Worm (Caenorhabditis elegans) whole organism, L1 larva: ENCODE measurements around the gene skr-13.

Source experiments
- C16A3.4 ChIP-seq: fragments of 150-350 bp; optimal IDR thresholded peaks from 2 replicates; lab custom pipeline; 2014; ENCODE audit warnings: missing biosample characterization, missing genetic modification characterization
- C34B4.2 ChIP-seq: sonication (generic microtip); optimal IDR thresholded peaks from 2 replicates; lab custom pipeline; 2017; ENCODE audit warnings: mild to moderate bottlenecking, missing genetic modification characterization, missing compliant biosample characterization
- F16B12.6 ChIP-seq: fragments of 150-350 bp; optimal IDR thresholded peaks from 2 replicates; lab custom pipeline; 2014; ENCODE audit warnings: missing biosample characterization, missing genetic modification characterization
- Y116A8C.19 ChIP-seq: sonication (generic microtip); optimal IDR thresholded peaks from 2 replicates; lab custom pipeline; 2016; ENCODE audit warnings: missing compliant biosample characterization, missing genetic modification characterization, borderline replicate concordance
- aha-1 ChIP-seq: fragments of 150-350 bp; optimal IDR thresholded peaks from 2 replicates; lab custom pipeline; 2014; ENCODE audit warnings: missing biosample characterization, missing genetic modification characterization
- ama-1 ChIP-seq: fragments of 150-350 bp; optimal IDR thresholded peaks from 2 replicates; lab custom pipeline; 2014
- blmp-1 ChIP-seq: fragments of 150-350 bp; optimal IDR thresholded peaks from 2 replicates; lab custom pipeline; 2014; ENCODE audit warnings: missing biosample characterization, missing genetic modification characterization
- ceh-8 ChIP-seq: fragments of 200-800 bp; sonication (Bioruptor generic); optimal IDR thresholded peaks from 2 replicates; lab custom pipeline; 2018; ENCODE audit warnings: mild to moderate bottlenecking, missing genetic modification characterization, moderate library complexity, missing compliant biosample characterization
- ceh-82 ChIP-seq, 3 experiments: fragments of 150-350 bp in 1 of 3; sonication (generic microtip) in 2 of 3; optimal IDR thresholded peaks; 2 replicates each; lab custom pipeline; 2014 to 2017; ENCODE audit warnings: missing biosample characterization in 3 of 3, missing genetic modification characterization in 3 of 3
- dpl-1 ChIP-seq, 3 experiments: fragments of 150-350 bp in 2 of 3; sonication (generic microtip) in 1 of 3; optimal IDR thresholded peaks; 2 replicates each; lab custom pipeline; 2014 to 2017; ENCODE audit warnings: missing biosample characterization in 3 of 3, missing genetic modification characterization in 3 of 3, missing genetic modification reagents in 3 of 3
- dsc-1 ChIP-seq: sonication (generic microtip); optimal IDR thresholded peaks from 2 replicates; lab custom pipeline; 2016; ENCODE audit warnings: mild to moderate bottlenecking, missing genetic modification characterization, missing compliant biosample characterization
- efl-1 ChIP-seq, 4 experiments: fragments of 150-350 bp; optimal IDR thresholded peaks in 3 of 4; peaks in 1 of 4; 1 replicate in 1 of 4; 2 replicates in 3 of 4; lab custom pipeline; 2014; ENCODE audit warnings: missing biosample characterization in 2 of 4, missing genetic modification characterization in 2 of 4, missing genetic modification reagents in 2 of 4
- egl-13 ChIP-seq: sonication (generic microtip); optimal IDR thresholded peaks from 2 replicates; lab custom pipeline; 2016; ENCODE audit warnings: missing genotype, missing genetic modification reagents, missing genetic modification characterization, missing compliant biosample characterization
- egl-27 ChIP-seq, 2 experiments: fragments of 150-350 bp in 1 of 2; sonication (generic microtip); optimal IDR thresholded peaks; 3 replicates each; lab custom pipeline; 2017 to 2018; ENCODE audit warnings: missing biosample characterization in 2 of 2, missing genetic modification characterization in 2 of 2, missing genetic modification reagents in 2 of 2
- grh-1 ChIP-seq: fragments of 200-800 bp; sonication (Bioruptor generic); IDR thresholded peaks from 2 replicates; pipeline ENCODE4 v1.3.6; 2022; ENCODE audit warnings: missing genetic modification reagents, missing genetic modification characterization, missing compliant biosample characterization
- hlh-4 ChIP-seq: sonication (generic microtip); optimal IDR thresholded peaks from 2 replicates; lab custom pipeline; 2016; ENCODE audit warnings: mild to moderate bottlenecking, missing genetic modification characterization, missing compliant biosample characterization
- irx-1 ChIP-seq: sonication (generic microtip); optimal IDR thresholded peaks from 2 replicates; lab custom pipeline; 2016; ENCODE audit warnings: missing genetic modification characterization, missing compliant biosample characterization
- lin-14 ChIP-seq: fragments of 200-800 bp; sonication (Bioruptor generic); optimal IDR thresholded peaks from 2 replicates; lab custom pipeline; 2018; ENCODE audit warnings: mild to moderate bottlenecking, missing genetic modification characterization, moderate library complexity, missing compliant biosample characterization
- lin-15B ChIP-seq: fragments of 150-350 bp; sonication (generic microtip); optimal IDR thresholded peaks from 3 replicates; lab custom pipeline; 2014; ENCODE audit warnings: missing biosample characterization, missing genetic modification characterization
- lin-35 ChIP-seq, 2 experiments: fragments of 150-350 bp; optimal IDR thresholded peaks; 2 replicates each; lab custom pipeline; 2014; ENCODE audit warnings: missing biosample characterization in 2 of 2, missing genetic modification characterization in 2 of 2, missing genetic modification reagents in 2 of 2
- lin-39 ChIP-seq: fragments of 150-350 bp; optimal IDR thresholded peaks from 2 replicates; lab custom pipeline; 2014; ENCODE audit warnings: missing biosample characterization, missing genetic modification reagents, missing genetic modification characterization
- lsy-2 ChIP-seq, 2 experiments: fragments of 150-350 bp; optimal IDR thresholded peaks; 2 replicates each; lab custom pipeline; 2014; ENCODE audit warnings: missing biosample characterization in 2 of 2, missing genetic modification characterization in 2 of 2
- mab-9 ChIP-seq: fragments of 200-800 bp; sonication (Bioruptor generic); IDR thresholded peaks from 2 replicates; pipeline ENCODE4 v1.3.6; 2022; ENCODE audit warnings: missing genetic modification reagents, missing genetic modification characterization, missing compliant biosample characterization
- mdl-1 ChIP-seq, 2 experiments: fragments of 150-350 bp; optimal IDR thresholded peaks; 2 replicates each; lab custom pipeline; 2014 to 2017; ENCODE audit warnings: missing biosample characterization in 2 of 2, missing genetic modification characterization in 2 of 2, inconsistent platforms in 1 of 2
- mep-1 ChIP-seq: fragments of 150-350 bp; optimal IDR thresholded peaks from 2 replicates; lab custom pipeline; 2014; ENCODE audit warnings: missing biosample characterization, missing genetic modification characterization
- nhr-19 ChIP-seq: fragments of 200-800 bp; sonication (Bioruptor generic); conservative IDR thresholded peaks from 2 replicates; pipeline ENCODE4 v1.3.6; 2022; ENCODE audit warnings: missing genetic modification characterization, missing compliant biosample characterization
- nhr-20 ChIP-seq: sonication (generic microtip); optimal IDR thresholded peaks from 2 replicates; lab custom pipeline; 2016; ENCODE audit warnings: mild to moderate bottlenecking, missing genetic modification characterization, missing compliant biosample characterization
- nhr-237 ChIP-seq: fragments of 150-350 bp; optimal IDR thresholded peaks from 2 replicates; lab custom pipeline; 2014; ENCODE audit warnings: missing biosample characterization, missing genetic modification characterization
- nhr-47 ChIP-seq: sonication (generic microtip); optimal IDR thresholded peaks from 2 replicates; lab custom pipeline; 2016; ENCODE audit warnings: mild to moderate bottlenecking, missing genetic modification characterization, moderate library complexity, missing compliant biosample characterization
- nhr-71 ChIP-seq: sonication (generic microtip); optimal IDR thresholded peaks from 2 replicates; lab custom pipeline; 2016; ENCODE audit warnings: mild to moderate bottlenecking, missing genetic modification characterization, moderate library complexity, missing compliant biosample characterization
- nhr-76 ChIP-seq: sonication (generic microtip); optimal IDR thresholded peaks from 2 replicates; lab custom pipeline; 2017; ENCODE audit warnings: missing biosample characterization, missing genetic modification characterization
- nhr-85 ChIP-seq: sonication (generic microtip); peaks from one replicate; lab custom pipeline; 2016; ENCODE audit warnings: missing genetic modification characterization, inconsistent platforms, missing compliant biosample characterization
- nhr-90 ChIP-seq: sonication (generic microtip); optimal IDR thresholded peaks from 2 replicates; lab custom pipeline; 2016; ENCODE audit warnings: mild to moderate bottlenecking, missing genetic modification characterization, missing compliant biosample characterization; ENCODE audit not compliant: poor library complexity
- rnt-1 ChIP-seq: sonication (generic microtip); optimal IDR thresholded peaks from 2 replicates; lab custom pipeline; 2016; ENCODE audit warnings: mild to moderate bottlenecking, missing genetic modification characterization, moderate library complexity, missing compliant biosample characterization
- skn-1 ChIP-seq: fragments of 150-350 bp; optimal IDR thresholded peaks from 2 replicates; lab custom pipeline; 2014; ENCODE audit warnings: missing biosample characterization, missing genetic modification characterization
- snu-23 ChIP-seq: sonication (generic microtip); optimal IDR thresholded peaks from 2 replicates; lab custom pipeline; 2016; ENCODE audit warnings: missing genetic modification characterization, missing compliant biosample characterization
- sox-4 ChIP-seq: sonication (generic microtip); optimal IDR thresholded peaks from 2 replicates; lab custom pipeline; 2016; ENCODE audit warnings: missing genetic modification characterization, missing compliant biosample characterization
- sptf-1 ChIP-seq: fragments of 150-350 bp; optimal IDR thresholded peaks from 2 replicates; lab custom pipeline; 2014; ENCODE audit warnings: missing biosample characterization, missing genetic modification characterization
- tbx-2 ChIP-seq: sonication (generic microtip); optimal IDR thresholded peaks from 2 replicates; lab custom pipeline; 2016; ENCODE audit warnings: missing genetic modification characterization, missing compliant biosample characterization
- tlp-1 ChIP-seq: fragments of 150-350 bp; optimal IDR thresholded peaks from 2 replicates; lab custom pipeline; 2014; ENCODE audit warnings: missing biosample characterization, missing genetic modification characterization
- unc-98 ChIP-seq: fragments of 200-800 bp; sonication (Bioruptor generic); IDR thresholded peaks from 2 replicates; pipeline ENCODE4 v1.3.6; 2022; ENCODE audit warnings: missing genetic modification characterization, missing compliant biosample characterization
- vab-15 ChIP-seq: sonication (generic microtip); optimal IDR thresholded peaks from 2 replicates; lab custom pipeline; 2017; ENCODE audit warnings: missing genotype, mild to moderate bottlenecking, missing genetic modification characterization, missing compliant biosample characterization
- xbp-1 ChIP-seq: sonication (generic microtip); optimal IDR thresholded peaks from 2 replicates; lab custom pipeline; 2016; ENCODE audit warnings: missing genetic modification characterization, missing compliant biosample characterization
- zag-1 ChIP-seq: fragments of 150-350 bp; optimal IDR thresholded peaks from 2 replicates; lab custom pipeline; 2014; ENCODE audit warnings: missing biosample characterization, missing genetic modification characterization
- zip-4 ChIP-seq: fragments of 200-800 bp; sonication (Bioruptor generic); optimal IDR thresholded peaks from 2 replicates; lab custom pipeline; 2018; ENCODE audit warnings: mild to moderate bottlenecking, missing genetic modification characterization, moderate library complexity, missing compliant biosample characterization

The skr-13 gene

ce11 chrIV:17121058-17121773 is 41.2 kb downstream of the skr-13 start:
- TF ChIP-seq efl-1 (optimal IDR thresholded peaks at IDR 0.05; lab: Kevin White, UChicago) (peak in 1 of 2 experiments; percentile 16), efl-1 (GFP tag; optimal IDR thresholded peaks at IDR 0.05 in 1 of 2; lab: Kevin White, UChicago) (peak in 1 of 2 experiments; percentile 74), aha-1 (tag; lab: Kevin White, UChicago) (no peak), egl-13 (no peak), irx-1 (tag; lab: Kevin White, UChicago) (no peak), nhr-76 (tag; lab: Kevin White, UChicago) (no peak), ceh-82 (tag; optimal IDR thresholded peaks at IDR 0.05; lab: Kevin White, UChicago) (no peak), egl-27 (tag; optimal IDR thresholded peaks at IDR 0.05; lab: Kevin White, UChicago) (no peak), zag-1 (tag; lab: Kevin White, UChicago) (no peak)

ce11 chrIV:17118987-17119732 is 43.3 kb downstream of the skr-13 start, which contains the start of gene itsn-1:
Gene itsn-1, plus strand, starts transcription at chrIV:17119682.
- TF ChIP-seq nhr-71 (tag; lab: Kevin White, UChicago) (no peak), sox-4 (tag; lab: Kevin White, UChicago) (no peak), lin-39 (tag; lab: Kevin White, UChicago) (no peak), unc-98 (GFP tag; lab: Robert Waterston, UW) (0 out of 2 replicates have a peak, but pooled peaks have one; percentile 7), zip-4 (GFP tag; lab: Kevin White, UChicago) (no peak), dsc-1 (tag; lab: Kevin White, UChicago) (no peak), lin-14 (GFP tag; lab: Kevin White, UChicago) (peak; percentile 26), nhr-47 (tag; lab: Kevin White, UChicago) (no peak)

- TF ChIP-seq tbx-2 (tag; lab: Kevin White, UChicago) (peak; percentile 7), F16B12.6 (tag; lab: Kevin White, UChicago) (peak; percentile 6), efl-1 (optimal IDR thresholded peaks at IDR 0.05; lab: Kevin White, UChicago) (peak; percentile 42 to 48), efl-1 (GFP tag; optimal IDR thresholded peaks at IDR 0.05 in 1 of 2; lab: Kevin White, UChicago) (peak; percentile 39 to 91), nhr-85 (no peak), nhr-47 (tag; lab: Kevin White, UChicago) (peak; percentile 41), Y116A8C.19 (tag; lab: Kevin White, UChicago) (no peak), unc-98 (GFP tag; lab: Robert Waterston, UW) (no peak), mab-9 (no peak), snu-23 (GFP tag; lab: Kevin White, UChicago) (peak; percentile 51), hlh-4 (tag; lab: Kevin White, UChicago) (no peak), dpl-1 (GFP tag; optimal IDR thresholded peaks at IDR 0.05; lab: Kevin White, UChicago) (peak; percentile 14 to 48 (median 30)), nhr-71 (tag; lab: Kevin White, UChicago) (peak; percentile 46), blmp-1 (tag; lab: Kevin White, UChicago) (peak; percentile 26), grh-1 (GFP tag; lab: Robert Waterston, UW) (no peak), ceh-82 (tag; optimal IDR thresholded peaks at IDR 0.05; lab: Kevin White, UChicago) (peak in 2 of 3 experiments; percentile 16 to 43), ama-1 (lab: Kevin White, UChicago) (no peak), rnt-1 (tag; lab: Kevin White, UChicago) (peak; percentile 60), skn-1 (tag; lab: Kevin White, UChicago) (peak; percentile 10), lin-35 (GFP tag; optimal IDR thresholded peaks at IDR 0.05; lab: Kevin White, UChicago) (peak; percentile 17 to 51), sptf-1 (no peak), tlp-1 (tag; lab: Kevin White, UChicago) (no peak), mep-1 (tag; lab: Kevin White, UChicago) (peak; percentile 18), lsy-2 (tag; optimal IDR thresholded peaks at IDR 0.05; lab: Kevin White, UChicago) (peak in 1 of 2 experiments; percentile 52), mdl-1 (tag; optimal IDR thresholded peaks at IDR 0.05; lab: Kevin White, UChicago) (peak in 1 of 2 experiments; percentile 17), nhr-90 (peak; percentile 5), lin-15B (tag; lab: Kevin White, UChicago) (peak; percentile 7), nhr-19 (GFP tag; lab: Robert Waterston, UW) (0 out of 2 replicates have a peak, but pooled peaks have one; percentile 23), xbp-1 (tag; lab: Kevin White, UChicago) (peak; percentile 0), nhr-237 (no peak), ceh-8 (no peak), C34B4.2 (tag; lab: Kevin White, UChicago) (no peak), C16A3.4 (tag; lab: Kevin White, UChicago) (peak; percentile 33), vab-15 (tag; lab: Kevin White, UChicago) (no peak), nhr-20 (tag; lab: Kevin White, UChicago) (peak; percentile 28)
These were observed 43.8 kb downstream of the skr-13 start, which contains the start of gene uaf-2 for ce11 chrIV:17118585-17118984. Gene uaf-2, minus strand, starts transcription at chrIV:17118767.
